Worm (Caenorhabditis elegans): ENCODE data around the gene R02D5.9.

Gene R02D5.9

ce11 chrV:14468196-14468874 lies 42.6 kb downstream of the R02D5.9 start, which contains the start of gene srz-97 (continued):
- 0 out of 2 replicates have a peak, but pooled peaks have one; percentile 29 for TF ChIP-seq daf-19 (GFP tag; conservative IDR thresholded peaks at IDR 0.05)
- peak; percentile 80 for TF ChIP-seq nhr-102 (tag; optimal IDR thresholded peaks at IDR 0.05)
- TF ChIP-seq rbr-2 (tag; optimal IDR thresholded peaks at IDR 0.05): peak; percentile 35
- peak; percentile 37 for TF ChIP-seq F10B5.3 (tag; optimal IDR thresholded peaks at IDR 0.05)
- TF ChIP-seq nhr-10 (tag; optimal IDR thresholded peaks at IDR 0.05): no peak
- TF ChIP-seq lim-7 (GFP tag; IDR thresholded peaks at IDR 0.05): no peak
- no peak for TF ChIP-seq F44E2.7 (GFP tag; IDR thresholded peaks at IDR 0.05)
- TF ChIP-seq tra-1 (GFP tag; IDR thresholded peaks at IDR 0.05): peak; percentile 40
- no peak for TF ChIP-seq lin-15B (tag; optimal IDR thresholded peaks at IDR 0.05)
- TF ChIP-seq dve-1 (tag; optimal IDR thresholded peaks at IDR 0.05; ENCODE audit: insufficient read depth): peak; percentile 40
- no peak for TF ChIP-seq ztf-7 (tag; optimal IDR thresholded peaks at IDR 0.05)
- 0 out of 2 replicates have a peak, but pooled peaks have one; percentile 26 for TF ChIP-seq arid-1 (GFP tag; conservative IDR thresholded peaks at IDR 0.05)
- TF ChIP-seq ZK337.2 (GFP tag; IDR thresholded peaks at IDR 0.05): 0 out of 2 replicates have a peak, but pooled peaks have one; percentile 17
- no peak for TF ChIP-seq attf-4 (tag; optimal IDR thresholded peaks at IDR 0.05)
- TF ChIP-seq R02D3.7 (tag; optimal IDR thresholded peaks at IDR 0.05): no peak
- TF ChIP-seq unc-130 (GFP tag; optimal IDR thresholded peaks at IDR 0.05): peak; percentile 58
- TF ChIP-seq daf-16 (GFP tag; optimal IDR thresholded peaks at IDR 0.05): peak; percentile 49 to 67
- TF ChIP-seq daf-16 (tag; optimal IDR thresholded peaks at IDR 0.05): peak; percentile 69
- peak; percentile 42 for TF ChIP-seq spr-1 (tag; optimal IDR thresholded peaks at IDR 0.05)
- peak; percentile 86 for TF ChIP-seq T26A8.4 (GFP tag; IDR thresholded peaks at IDR 0.05)
- TF ChIP-seq daf-8 (GFP tag; IDR thresholded peaks at IDR 0.05): no peak
- TF ChIP-seq nhr-25 (tag; optimal IDR thresholded peaks at IDR 0.05; ENCODE audit: borderline replicate concordance, insufficient read depth): peak; percentile 21
- TF ChIP-seq nhr-48 (tag; optimal IDR thresholded peaks at IDR 0.05): peak; percentile 56
- peak; percentile 33; the same call in 1 of the 2 replicates for TF ChIP-seq ctbp-1 (GFP tag; IDR thresholded peaks at IDR 0.05)
- TF ChIP-seq egl-43 (GFP tag; IDR thresholded peaks at IDR 0.05): peak; percentile 77
- peak; percentile 61; the same call in 1 of the 2 replicates for TF ChIP-seq hmg-1.1 (GFP tag; IDR thresholded peaks at IDR 0.05)
- 0 out of 2 replicates have a peak, but pooled peaks have one; percentile 31 for TF ChIP-seq ceh-20 (GFP tag; IDR thresholded peaks at IDR 0.05)
- TF ChIP-seq madf-9 (GFP tag; conservative IDR thresholded peaks at IDR 0.05): no peak
- TF ChIP-seq hlh-30 (tag; optimal IDR thresholded peaks at IDR 0.05; ENCODE audit: insufficient read depth): peak; percentile 25
- no peak for TF ChIP-seq lin-38 (GFP tag; IDR thresholded peaks at IDR 0.05)
- TF ChIP-seq Y75B8A.6 (GFP tag; IDR thresholded peaks at IDR 0.05): no peak

- no peak for TF ChIP-seq daf-19 (GFP tag; conservative IDR thresholded peaks at IDR 0.05)
- peak in 1 of 2 experiments; percentile 95 for TF ChIP-seq daf-16 (GFP tag; optimal IDR thresholded peaks at IDR 0.05)
- TF ChIP-seq daf-16 (tag; optimal IDR thresholded peaks at IDR 0.05): no peak
These were observed 46.6 kb downstream of the R02D5.9 start, which contains the start of gene F08H9.4 for ce11 chrV:14464368-14464767. Gene F08H9.4 (minus strand): TSS chrV:14464428.

- TF ChIP-seq set-16 (GFP tag; IDR thresholded peaks at IDR 0.05) (peak; percentile 54), dve-1 (tag; optimal IDR thresholded peaks at IDR 0.05; ENCODE audit: insufficient read depth) (peak; percentile 76), saeg-2 (GFP tag; IDR thresholded peaks at IDR 0.05) (0 out of 2 replicates have a peak, but pooled peaks have one; percentile 13), ceh-44 (GFP tag; IDR thresholded peaks at IDR 0.05) (peak; percentile 87), F49E8.2 (tag; optimal IDR thresholded peaks at IDR 0.05; ENCODE audit: borderline replicate concordance) (peak; percentile 63), snpc-1.2 (GFP tag; IDR thresholded peaks at IDR 0.05) (peak; percentile 73), spr-1 (tag; optimal IDR thresholded peaks at IDR 0.05) (peak; percentile 59), nhr-102 (tag; optimal IDR thresholded peaks at IDR 0.05) (peak; percentile 70), php-3 (GFP tag; IDR thresholded peaks at IDR 0.05) (peak; percentile 58; the same call in 1 of the 2 replicates), nhr-42 (GFP tag; IDR thresholded peaks at IDR 0.05) (0 out of 2 replicates have a peak, but pooled peaks have one; percentile 30), dmd-6 (GFP tag; IDR thresholded peaks at IDR 0.05) (peak; percentile 43), daf-16 (GFP tag; optimal IDR thresholded peaks at IDR 0.05) (peak in 1 of 2 experiments; percentile 60), daf-16 (tag; optimal IDR thresholded peaks at IDR 0.05) (peak; percentile 50), F10B5.3 (tag; optimal IDR thresholded peaks at IDR 0.05) (peak; percentile 28), egl-43 (GFP tag; IDR thresholded peaks at IDR 0.05) (peak; percentile 76), hlh-11 (tag; optimal IDR thresholded peaks at IDR 0.05) (peak; percentile 24), snpc-4 (tag; optimal IDR thresholded peaks at IDR 0.05) (peak; percentile 69), lin-38 (GFP tag; IDR thresholded peaks at IDR 0.05) (peak; percentile 64), dmd-8 (GFP tag; IDR thresholded peaks at IDR 0.05) (0 out of 2 replicates have a peak, but pooled peaks have one; percentile 38), hmg-1.1 (GFP tag; IDR thresholded peaks at IDR 0.05) (0 out of 2 replicates have a peak, but pooled peaks have one; percentile 30), T26A8.4 (GFP tag; IDR thresholded peaks at IDR 0.05) (peak; percentile 79), Y48G9A.11 (GFP tag; IDR thresholded peaks at IDR 0.05) (peak; percentile 67), nhr-41 (GFP tag; IDR thresholded peaks at IDR 0.05) (0 out of 2 replicates have a peak, but pooled peaks have one; percentile 37)
These were observed 47.8 kb downstream of the R02D5.9 start, which contains the start of gene F08H9.3 for ce11 chrV:14463087-14463486. Gene F08H9.3 (minus strand): TSS chrV:14463338.

Data from whole organism, L4 larva.